Worm (Caenorhabditis elegans) whole organism, L2 larva: ENCODE data around the gene mihp-2.

Source experiments
- aly-2 ChIP-seq: fragments of 150-350 bp; optimal IDR thresholded peaks from 2 replicates; lab custom pipeline; 2014; ENCODE audit warnings: missing biosample characterization, missing genetic modification characterization
- ama-1 ChIP-seq: fragments of 150-350 bp; optimal IDR thresholded peaks from 2 replicates; lab custom pipeline; 2018; ENCODE audit warnings: inconsistent platforms
- ceh-82 ChIP-seq: fragments of 150-350 bp; optimal IDR thresholded peaks from 2 replicates; lab custom pipeline; 2014; ENCODE audit warnings: missing biosample characterization, missing genetic modification characterization
- dmd-4 ChIP-seq: sonication (generic microtip); optimal IDR thresholded peaks from 2 replicates; lab custom pipeline; 2017; ENCODE audit warnings: missing biosample characterization, missing genetic modification characterization
- elt-3 ChIP-seq: sonication (generic microtip); optimal IDR thresholded peaks from 2 replicates; lab custom pipeline; 2017; ENCODE audit warnings: missing biosample characterization, missing genetic modification characterization
- lin-13 ChIP-seq: fragments of 150-350 bp; optimal IDR thresholded peaks from 2 replicates; lab custom pipeline; 2014; ENCODE audit warnings: missing biosample characterization, missing genetic modification reagents, missing genetic modification characterization
- lin-39 ChIP-seq: fragments of 150-350 bp; optimal IDR thresholded peaks from 2 replicates; lab custom pipeline; 2014; ENCODE audit warnings: missing biosample characterization, missing genetic modification reagents, missing genetic modification characterization
- mdl-1 ChIP-seq, 2 experiments: fragments of 150-350 bp in 1 of 2; sonication (generic microtip) in 1 of 2; optimal IDR thresholded peaks; 2 replicates each; lab custom pipeline; 2017; ENCODE audit warnings: missing biosample characterization in 2 of 2, missing genetic modification characterization in 2 of 2
- nhr-10 ChIP-seq: sonication (generic microtip); optimal IDR thresholded peaks from 2 replicates; lab custom pipeline; 2017; ENCODE audit warnings: missing biosample characterization, missing genetic modification characterization
- nhr-237 ChIP-seq: fragments of 150-350 bp; optimal IDR thresholded peaks from 2 replicates; lab custom pipeline; 2014; ENCODE audit warnings: missing biosample characterization, missing genetic modification characterization
- unc-62 ChIP-seq: fragments of 150-350 bp; optimal IDR thresholded peaks from 2 replicates; lab custom pipeline; 2014; ENCODE audit warnings: missing biosample characterization, missing genetic modification reagents, missing genetic modification characterization
- zag-1 ChIP-seq: fragments of 150-350 bp; optimal IDR thresholded peaks from 2 replicates; lab custom pipeline; 2014; ENCODE audit warnings: missing biosample characterization, missing genetic modification characterization

DNA sequence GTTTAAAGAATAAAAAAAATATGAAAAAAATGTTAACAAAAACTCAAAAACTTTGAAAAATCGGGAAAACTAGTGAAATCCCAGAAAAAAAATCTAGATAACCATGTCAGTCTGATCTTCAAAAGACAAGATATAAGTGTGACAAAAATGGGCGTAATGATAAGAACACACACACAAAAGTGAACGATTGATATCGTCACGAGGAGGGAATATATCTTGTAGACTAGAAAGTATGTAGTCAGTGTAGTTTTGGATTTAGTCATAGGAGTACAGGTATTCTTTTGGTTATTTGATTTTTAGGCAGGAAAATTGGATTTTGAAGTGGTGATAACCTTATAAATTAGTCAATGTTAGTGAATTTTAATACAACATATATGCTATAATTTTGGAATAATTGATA, 31.0 kb downstream of the mihp-2 start:
- TF ChIP-seq lin-13 (no peak), unc-62 (GFP tag; lab: Kevin White, UChicago) (no peak), aly-2 (tag; lab: Kevin White, UChicago) (no peak), dmd-4 (tag; lab: Kevin White, UChicago) (no peak), lin-39 (no peak), mdl-1 (tag; optimal IDR thresholded peaks at IDR 0.05; lab: Kevin White, UChicago) (no peak), nhr-10 (tag; lab: Kevin White, UChicago) (no peak), ceh-82 (tag; lab: Kevin White, UChicago) (no peak), elt-3 (tag; lab: Kevin White, UChicago) (no peak), ama-1 (lab: Kevin White, UChicago) (no peak), zag-1 (tag; lab: Kevin White, UChicago) (no peak), nhr-237 (tag; lab: Kevin White, UChicago) (no peak)
